Worm (Caenorhabditis elegans) whole organism, midembryonic: Measurements from ENCODE around the gene gldi-5.

Source experiments
- T22C8.4 ChIP-seq: fragments of 200-800 bp; sonication (Bioruptor generic); IDR thresholded peaks from 2 replicates; pipeline ENCODE4 v1.3.6; 2022; ENCODE audit warnings: missing genetic modification characterization, missing compliant biosample characterization
- cog-1 ChIP-seq: sonication (generic microtip); optimal IDR thresholded peaks from 2 replicates; lab custom pipeline; 2016; ENCODE audit warnings: missing genetic modification characterization, missing compliant biosample characterization
- flt-1 ChIP-seq: fragments of 200-800 bp; sonication (Bioruptor generic); IDR thresholded peaks from 2 replicates; pipeline ENCODE4 v1.3.6; 2022; ENCODE audit warnings: missing genetic modification characterization, missing compliant biosample characterization
- klf-2 ChIP-seq: fragments of 200-800 bp; sonication (Bioruptor generic); conservative IDR thresholded peaks from 2 replicates; pipeline ENCODE4 v1.3.6; 2022; ENCODE audit warnings: missing genetic modification reagents, missing genetic modification characterization, missing compliant biosample characterization
- med-1 ChIP-seq: sonication (generic microtip); optimal IDR thresholded peaks from 2 replicates; lab custom pipeline; 2017; ENCODE audit warnings: missing genetic modification characterization, mild to moderate bottlenecking, missing compliant biosample characterization, antibody characterized with exemption, missing genetic modification reagents; ENCODE audit not compliant: insufficient read depth
- ref-1 ChIP-seq: fragments of 200-800 bp; sonication (Bioruptor generic); conservative IDR thresholded peaks from 2 replicates; pipeline ENCODE4 v1.3.6; 2022; ENCODE audit warnings: missing genetic modification reagents, missing genetic modification characterization, missing compliant biosample characterization
- tab-1 ChIP-seq: fragments of 200-800 bp; sonication (Bioruptor generic); IDR thresholded peaks from 2 replicates; pipeline ENCODE4 v1.3.6; 2022; ENCODE audit warnings: missing genetic modification characterization, missing compliant biosample characterization
- ztf-23 ChIP-seq: fragments of 200-800 bp; sonication (Bioruptor generic); IDR thresholded peaks from 2 replicates; pipeline ENCODE4 v1.3.6; 2022; ENCODE audit warnings: missing genetic modification reagents, missing genetic modification characterization, missing compliant biosample characterization

ce11 chrIII:3726443-3726842 is at the start of gene gldi-5:
- TF ChIP-seq T22C8.4 (GFP tag; lab: Robert Waterston, UW) (no peak), cog-1 (no peak), ztf-23 (GFP tag; lab: Robert Waterston, UW) (no peak), med-1 (GFP tag; lab: Kevin White, UChicago) (no peak), klf-2 (no peak), flt-1 (GFP tag; lab: Robert Waterston, UW) (no peak), ref-1 (GFP tag; lab: Robert Waterston, UW) (no peak), tab-1 (GFP tag; lab: Robert Waterston, UW) (no peak)
